Worm (Caenorhabditis elegans): ENCODE data around the gene npr-22.

- TF ChIP-seq elt-3 (tag; optimal IDR thresholded peaks at IDR 0.05) (no peak), nhr-12 (tag; optimal IDR thresholded peaks at IDR 0.05) (no peak), ama-1 (optimal IDR thresholded peaks at IDR 0.05) (no peak)
These were observed 11.0 kb downstream of the npr-22 start, which contains the start of gene Y59H11AM.4 for ce11 chrIV:8570253-8570652.

Data from whole organism, L2 larva.